Fruit fly (Drosophila melanogaster): ENCODE data around the gene nkd.

nkd gene

dm6 chr3L:19073909-19074239, 28.6 kb upstream of the nkd start (continued):
- TF ChIP-seq ap (GFP tag; IDR thresholded peaks at IDR 0.05) (no peak), CG13123 (GFP tag; optimal IDR thresholded peaks at IDR 0.05) (no peak), ssp (GFP tag; IDR thresholded peaks at IDR 0.05) (no peak), CG14860 (GFP tag; IDR thresholded peaks at IDR 0.05; ENCODE audit: partially characterized antibody) (no peak), CG11560 (tag; IDR thresholded peaks at IDR 0.05) (no peak), inv (GFP tag; IDR thresholded peaks at IDR 0.05; ENCODE audit: partially characterized antibody) (no peak), Gug (GFP tag; IDR thresholded peaks at IDR 0.05) (no peak), CG32532 (GFP tag; IDR thresholded peaks at IDR 0.05) (no peak), phol (tag; optimal IDR thresholded peaks at IDR 0.05) (peak; percentile 74), disco-r (GFP tag; optimal IDR thresholded peaks at IDR 0.05) (no peak), CG11456 (GFP tag; IDR thresholded peaks at IDR 0.05) (no peak), bigmax (GFP tag; optimal IDR thresholded peaks at IDR 0.05) (no peak), CG6765 (GFP tag; optimal IDR thresholded peaks at IDR 0.05) (no peak), cato (GFP tag; optimal IDR thresholded peaks at IDR 0.05; ENCODE audit: borderline replicate concordance) (no peak), CG18619 (GFP tag; optimal IDR thresholded peaks at IDR 0.05) (peak; percentile 1), chm (GFP tag; IDR thresholded peaks at IDR 0.05) (no peak), sc (optimal IDR thresholded peaks at IDR 0.05) (no peak), sc (GFP tag; optimal IDR thresholded peaks at IDR 0.05) (no peak), fru (optimal IDR thresholded peaks at IDR 0.05) (no peak), ro (GFP tag; IDR thresholded peaks at IDR 0.05) (no peak), salm (tag; optimal IDR thresholded peaks at IDR 0.05) (no peak), luna (GFP tag; optimal IDR thresholded peaks at IDR 0.05) (no peak), Bgb (GFP tag; IDR thresholded peaks at IDR 0.05; ENCODE audit: partially characterized antibody) (no peak), TFAM (GFP tag; optimal IDR thresholded peaks at IDR 0.05) (no peak), kay (GFP tag; optimal IDR thresholded peaks at IDR 0.05) (no peak), CG7271 (tag; optimal IDR thresholded peaks at IDR 0.05) (no peak), cg (GFP tag; optimal IDR thresholded peaks at IDR 0.05) (no peak), CG8359 (GFP tag; optimal IDR thresholded peaks at IDR 0.05; ENCODE audit: borderline replicate concordance) (no peak), gcm (GFP tag; optimal IDR thresholded peaks at IDR 0.05) (peak; percentile 46), CG34376 (GFP tag; optimal IDR thresholded peaks at IDR 0.05) (no peak), H2.0 (GFP tag; IDR thresholded peaks at IDR 0.05) (no peak), nerfin-2 (GFP tag; IDR thresholded peaks at IDR 0.05; ENCODE audit: partially characterized antibody) (no peak), HLHmδ (GFP tag; optimal IDR thresholded peaks at IDR 0.05) (no peak), eve (GFP tag; optimal IDR thresholded peaks at IDR 0.05) (peak in 1 of 2 experiments; percentile 69), Side (GFP tag; optimal IDR thresholded peaks at IDR 0.05) (no peak), Dek (tag; optimal IDR thresholded peaks at IDR 0.05) (no peak), CG15269 (tag; optimal IDR thresholded peaks at IDR 0.05) (peak; percentile 41), trem (tag; optimal IDR thresholded peaks at IDR 0.05) (peak; percentile 46), CG11398 (GFP tag; optimal IDR thresholded peaks at IDR 0.05) (no peak), CG2129 (GFP tag; IDR thresholded peaks at IDR 0.05; ENCODE audit: partially characterized antibody) (no peak), Lpt (GFP tag; optimal IDR thresholded peaks at IDR 0.05) (no peak), Ets97D (GFP tag; optimal IDR thresholded peaks at IDR 0.05) (no peak), C15 (GFP tag; IDR thresholded peaks at IDR 0.05) (no peak), pita (GFP tag; optimal IDR thresholded peaks at IDR 0.05) (no peak), CG1832 (GFP tag; optimal IDR thresholded peaks at IDR 0.05) (no peak), Gsc (GFP tag; IDR thresholded peaks at IDR 0.05) (no peak), CG12299 (tag; optimal IDR thresholded peaks at IDR 0.05) (peak; percentile 15), CG17359 (tag; optimal IDR thresholded peaks at IDR 0.05) (peak; percentile 63), ems (GFP tag; optimal IDR thresholded peaks at IDR 0.05) (no peak), Xrp1 (GFP tag; IDR thresholded peaks at IDR 0.05) (peak; percentile 64; the same call in 1 of the 2 replicates), CG30431 (GFP tag; optimal IDR thresholded peaks at IDR 0.05) (no peak), ken (GFP tag; IDR thresholded peaks at IDR 0.05) (no peak), CG7786 (GFP tag; optimal IDR thresholded peaks at IDR 0.05) (no peak)
